Worm (Caenorhabditis elegans): Measurements from ENCODE around the gene srv-21.

srv-21 gene

ce11 chrIV:5917026-5917425 lies 39.9 kb upstream of the srv-21 start, which contains the start of gene dhhc-13:
Gene dhhc-13 (plus strand): TSS chrIV:5917326.
- no peak for TF ChIP-seq hlh-8 (tag; optimal IDR thresholded peaks at IDR 0.05)
- TF ChIP-seq C38D4.7 (GFP tag; optimal IDR thresholded peaks at IDR 0.05): no peak
- no peak for TF ChIP-seq odd-2 (tag; optimal IDR thresholded peaks at IDR 0.05)
- no peak for TF ChIP-seq fkh-10 (GFP tag; optimal IDR thresholded peaks at IDR 0.05)
- no peak for TF ChIP-seq ceh-34 (tag; optimal IDR thresholded peaks at IDR 0.05)
- TF ChIP-seq C08G9.2 (tag; optimal IDR thresholded peaks at IDR 0.05): no peak
- TF ChIP-seq Y22D7AL.16 (tag; optimal IDR thresholded peaks at IDR 0.05): no peak
- TF ChIP-seq ceh-45 (GFP tag; IDR thresholded peaks at IDR 0.05): no peak
- TF ChIP-seq pha-2 (tag; optimal IDR thresholded peaks at IDR 0.05): no peak
- no peak for TF ChIP-seq zip-5 (tag; optimal IDR thresholded peaks at IDR 0.05)
- no peak for TF ChIP-seq ceh-6 (GFP tag; optimal IDR thresholded peaks at IDR 0.05)
- no peak for TF ChIP-seq ceh-19 (GFP tag; optimal IDR thresholded peaks at IDR 0.05)
- TF ChIP-seq che-1 (tag; optimal IDR thresholded peaks at IDR 0.05): no peak
- no peak for TF ChIP-seq ceh-24 (tag; optimal IDR thresholded peaks at IDR 0.05)

ce11 chrIV:5915152-5915551 lies 38.0 kb upstream of the srv-21 start:
- TF ChIP-seq unc-55 (GFP tag; optimal IDR thresholded peaks at IDR 0.05) (no peak), fkh-6 (tag; optimal IDR thresholded peaks at IDR 0.05) (no peak), ref-2 (tag; optimal IDR thresholded peaks at IDR 0.05) (no peak), sox-2 (GFP tag; IDR thresholded peaks at IDR 0.05) (no peak), unc-42 (tag; optimal IDR thresholded peaks at IDR 0.05) (peak; percentile 91)

ce11 chrIV:5903305-5903778 lies 26.2 kb upstream of the srv-21 start, which contains the start of gene H04M03.12:
Gene H04M03.12 (minus strand): TSS chrIV:5903355.
- TF ChIP-seq unc-86 (tag; optimal IDR thresholded peaks at IDR 0.05) (no peak), nfya-1 (tag; optimal IDR thresholded peaks at IDR 0.05) (peak; percentile 53), fax-1 (tag; optimal IDR thresholded peaks at IDR 0.05) (no peak), ref-2 (tag; optimal IDR thresholded peaks at IDR 0.05) (no peak), ceh-9 (tag; optimal IDR thresholded peaks at IDR 0.05) (no peak)

- TF ChIP-seq unc-42 (tag; optimal IDR thresholded peaks at IDR 0.05) (peak; percentile 85), nhr-232 (tag; optimal IDR thresholded peaks at IDR 0.05) (no peak), odd-2 (tag; optimal IDR thresholded peaks at IDR 0.05) (no peak), nhr-11 (tag; optimal IDR thresholded peaks at IDR 0.05) (no peak), ztf-16 (tag; optimal IDR thresholded peaks at IDR 0.05) (no peak), K02D7.2 (tag; optimal IDR thresholded peaks at IDR 0.05) (no peak)
These were observed 25.6 kb upstream of the srv-21 start for ce11 chrIV:5902730-5903129.

- TF ChIP-seq ceh-30 (tag; optimal IDR thresholded peaks at IDR 0.05) (no peak), ceh-9 (tag; optimal IDR thresholded peaks at IDR 0.05) (no peak), ceh-24 (tag; optimal IDR thresholded peaks at IDR 0.05) (no peak), unc-3 (GFP tag; conservative IDR thresholded peaks at IDR 0.05) (no peak), unc-3 (tag; optimal IDR thresholded peaks at IDR 0.05) (no peak), C38D4.7 (GFP tag; optimal IDR thresholded peaks at IDR 0.05) (no peak), tbx-7 (tag; optimal IDR thresholded peaks at IDR 0.05) (no peak), sox-2 (GFP tag; IDR thresholded peaks at IDR 0.05) (no peak), ceh-6 (GFP tag; optimal IDR thresholded peaks at IDR 0.05) (no peak)
These were observed 19.2 kb upstream of the srv-21 start, which contains the start of gene pck-3 for ce11 chrIV:5896341-5896740. Gene pck-3 (plus strand): TSS chrIV:5896641.

ce11 chrIV:5895190-5895589 lies 18.0 kb upstream of the srv-21 start, which contains the start of gene nspb-6:
Gene nspb-6 (plus strand): TSS chrIV:5895490.
- no peak for TF ChIP-seq che-1 (tag; optimal IDR thresholded peaks at IDR 0.05)
- no peak for TF ChIP-seq ref-2 (tag; optimal IDR thresholded peaks at IDR 0.05)
- TF ChIP-seq ztf-16 (tag; optimal IDR thresholded peaks at IDR 0.05): no peak
- TF ChIP-seq hlh-30 (tag; optimal IDR thresholded peaks at IDR 0.05; ENCODE audit: insufficient read depth): no peak
- TF ChIP-seq tbx-7 (tag; optimal IDR thresholded peaks at IDR 0.05): no peak
- TF ChIP-seq ceh-34 (tag; optimal IDR thresholded peaks at IDR 0.05): no peak
- TF ChIP-seq K09A11.1 (tag; optimal IDR thresholded peaks at IDR 0.05; ENCODE audit: insufficient read depth): no peak
- TF ChIP-seq madf-2 (tag; optimal IDR thresholded peaks at IDR 0.05): no peak
- no peak for TF ChIP-seq C08G9.2 (tag; optimal IDR thresholded peaks at IDR 0.05)
- TF ChIP-seq lim-6 (tag; optimal IDR thresholded peaks at IDR 0.05): no peak
- TF ChIP-seq dve-1 (tag; optimal IDR thresholded peaks at IDR 0.05): no peak

All from whole organism, late embryonic.